Fruit fly (Drosophila melanogaster): ENCODE results near the gene CG44329.

- TF ChIP-seq OdsH (GFP tag; optimal IDR thresholded peaks at IDR 0.05) = no peak
- no peak for TF ChIP-seq CrebA (GFP tag; optimal IDR thresholded peaks at IDR 0.05; ENCODE audit: borderline replicate concordance)
- TF ChIP-seq psq (GFP tag; optimal IDR thresholded peaks at IDR 0.05) = no peak
- TF ChIP-seq fru (GFP tag; optimal IDR thresholded peaks at IDR 0.05) = no peak
- TF ChIP-seq N (GFP tag; optimal IDR thresholded peaks at IDR 0.05) = no peak
Measured at dm6 chrX:5817191-5817590, 4.4 kb upstream of the CG44329 start.

All from whole organism, wandering third instar larva.